Worm (Caenorhabditis elegans) whole organism, L4 larva: ENCODE results near the gene nhr-51.

Source experiments
- ama-1 ChIP-seq: fragments of 150-350 bp; optimal IDR thresholded peaks from 2 replicates; lab custom pipeline; 2014; ENCODE audit warnings: inconsistent platforms, mixed read lengths
- zfp-3 ChIP-seq: fragments of 200-800 bp; sonication (Bioruptor generic); conservative IDR thresholded peaks from 2 replicates; pipeline ENCODE4 v1.3.6; 2022; ENCODE audit warnings: missing genetic modification reagents, missing genetic modification characterization, missing compliant biosample characterization

ce11 chrV:15689952-15690351 is 16.1 kb downstream of the nhr-51 start, which contains the start of gene nhr-268:
- TF ChIP-seq zfp-3 (GFP tag; lab: Robert Waterston, UW) (no peak), ama-1 (lab: Kevin White, UChicago) (no peak)
